Fruit fly (Drosophila melanogaster) whole organism, embryonic: ENCODE data around the gene CG7272.

Experiments used
- Antp ChIP-seq: fragments of 200-800 bp; sonication (Bioruptor generic); optimal IDR thresholded peaks from 3 replicates; lab custom pipeline; 2016; ENCODE audit warnings: missing biosample characterization, missing genetic modification characterization
- Bgb ChIP-seq: fragments of 200-800 bp; sonication (Bioruptor generic); IDR thresholded peaks from 2 replicates; pipeline ENCODE4 v1.3.6; 2022; ENCODE audit warnings: missing biosample characterization, missing genetic modification characterization; ENCODE audit not compliant: partially characterized antibody
- CG12155 ChIP-seq: fragments of 200-800 bp; sonication (Bioruptor generic); optimal IDR thresholded peaks from 3 replicates; lab custom pipeline; 2016; ENCODE audit warnings: missing biosample characterization, missing genetic modification characterization
- CG13775 ChIP-seq: fragments of 200-800 bp; sonication (Bioruptor generic); optimal IDR thresholded peaks from 3 replicates; lab custom pipeline; 2017; ENCODE audit warnings: missing biosample characterization, mild to moderate bottlenecking, missing genetic modification characterization
- CG15011 ChIP-seq: fragments of 200-800 bp; sonication (Bioruptor generic); optimal IDR thresholded peaks from 3 replicates; lab custom pipeline; 2018; ENCODE audit warnings: missing biosample characterization, mild to moderate bottlenecking, missing genetic modification characterization
- CG15269 ChIP-seq: fragments of 200-800 bp; sonication (Bioruptor generic); optimal IDR thresholded peaks from 2 replicates; lab custom pipeline; 2018; ENCODE audit warnings: missing biosample characterization, mild to moderate bottlenecking, missing genetic modification characterization, moderate library complexity
- CG1529 ChIP-seq: fragments of 200-800 bp; sonication (Bioruptor generic); optimal IDR thresholded peaks from 3 replicates; lab custom pipeline; 2018; ENCODE audit warnings: missing biosample characterization, missing genetic modification characterization
- CG15514 ChIP-seq: fragments of 200-800 bp; sonication (Bioruptor generic); optimal IDR thresholded peaks from 3 replicates; lab custom pipeline; 2017; ENCODE audit warnings: missing biosample characterization, missing genetic modification characterization, mild to moderate bottlenecking, moderate library complexity, missing genetic modification reagents
- CG3065 ChIP-seq: fragments of 200-800 bp; sonication (Bioruptor generic); optimal IDR thresholded peaks from 2 replicates; lab custom pipeline; 2016; ENCODE audit warnings: missing biosample characterization, missing genetic modification characterization
- CG31224 ChIP-seq: fragments of 200-800 bp; sonication (Bioruptor generic); IDR thresholded peaks from 2 replicates; pipeline ENCODE4 v1.3.6; 2022; ENCODE audit warnings: missing biosample characterization, missing genetic modification characterization
- CG34376 ChIP-seq: fragments of 200-800 bp; sonication (Bioruptor generic); optimal IDR thresholded peaks from 2 replicates; lab custom pipeline; 2018; ENCODE audit warnings: missing biosample characterization, mild to moderate bottlenecking, missing genetic modification characterization
- CG4360 ChIP-seq: fragments of 200-800 bp; sonication (Bioruptor generic); IDR thresholded peaks from 2 replicates; pipeline ENCODE4 v1.3.6; 2022; ENCODE audit warnings: missing biosample characterization, missing genetic modification characterization
- CG4707 ChIP-seq: fragments of 200-800 bp; sonication (Bioruptor generic); optimal IDR thresholded peaks from 2 replicates; lab custom pipeline; 2018; ENCODE audit warnings: missing biosample characterization, mild to moderate bottlenecking, missing genetic modification characterization, moderate library complexity
- CG4820 ChIP-seq: fragments of 200-800 bp; sonication (Bioruptor generic); optimal IDR thresholded peaks from 3 replicates; lab custom pipeline; 2016; ENCODE audit warnings: missing biosample characterization, missing genetic modification characterization
- CG6272 ChIP-seq: fragments of 200-800 bp; sonication (Bioruptor generic); IDR thresholded peaks from 2 replicates; pipeline ENCODE4 v1.3.6; 2022; ENCODE audit warnings: missing biosample characterization, missing genetic modification characterization
- CG8924 ChIP-seq: fragments of 200-800 bp; optimal IDR thresholded peaks from 3 replicates; lab custom pipeline; 2019; ENCODE audit warnings: missing biosample characterization, mild to moderate bottlenecking, missing genetic modification characterization, moderate library complexity
- CG9437 ChIP-seq: fragments of 200-800 bp; sonication (Bioruptor generic); optimal IDR thresholded peaks from 2 replicates; lab custom pipeline; 2018; ENCODE audit warnings: missing biosample characterization, mild to moderate bottlenecking, missing genetic modification characterization
- CoRest ChIP-seq: fragments of 200-800 bp; sonication (Bioruptor generic); optimal IDR thresholded peaks from 3 replicates; lab custom pipeline; 2018; ENCODE audit warnings: missing biosample characterization, mild to moderate bottlenecking, missing genetic modification characterization, moderate library complexity
- Deaf1 ChIP-seq: fragments of 200-800 bp; optimal IDR thresholded peaks from 3 replicates; lab custom pipeline; 2019; ENCODE audit warnings: missing biosample characterization, mild to moderate bottlenecking, missing genetic modification characterization, moderate library complexity
- Dip3 ChIP-seq: fragments of 200-800 bp; sonication (Bioruptor generic); optimal IDR thresholded peaks from 3 replicates; lab custom pipeline; 2016; ENCODE audit warnings: missing biosample characterization, missing genetic modification characterization
- E2f1 ChIP-seq: fragments of 200-800 bp; sonication (Bioruptor generic); IDR thresholded peaks from 2 replicates; pipeline ENCODE4 v1.3.6; 2022; ENCODE audit warnings: missing biosample characterization, missing genetic modification characterization
- Eip74EF ChIP-seq, 2 experiments: fragments of 200-800 bp in 1 of 2; fragments of >200 bp in 1 of 2; sonication (Bioruptor generic) in 1 of 2; optimal IDR thresholded peaks; 2 replicates each; lab custom pipeline; 2017 to 2019; ENCODE audit warnings: missing biosample characterization in 2 of 2, missing genetic modification characterization in 2 of 2, mild to moderate bottlenecking in 1 of 2, moderate library complexity in 1 of 2
- Fer3 ChIP-seq: fragments of 200-800 bp; sonication (Bioruptor generic); optimal IDR thresholded peaks from 2 replicates; lab custom pipeline; 2018; ENCODE audit warnings: missing biosample characterization, mild to moderate bottlenecking, missing genetic modification characterization, moderate library complexity
- Gug ChIP-seq: fragments of 200-800 bp; sonication (Bioruptor generic); IDR thresholded peaks from 4 replicates; pipeline ENCODE4 v1.3.6; 2022; ENCODE audit warnings: missing biosample characterization, missing genetic modification characterization
- HLH4C ChIP-seq: fragments of 200-800 bp; sonication (Bioruptor generic); IDR thresholded peaks from 3 replicates; pipeline ENCODE4 v1.3.6; 2022; ENCODE audit warnings: missing biosample characterization, missing genetic modification characterization; ENCODE audit not compliant: partially characterized antibody
- Hey ChIP-seq: fragments of 200-800 bp; sonication (Bioruptor generic); optimal IDR thresholded peaks from 3 replicates; lab custom pipeline; 2018; ENCODE audit warnings: missing biosample characterization, mild to moderate bottlenecking, missing genetic modification characterization
- Hr39 ChIP-seq: fragments of >200 bp; optimal IDR thresholded peaks from 2 replicates; lab custom pipeline; 2017
- Med ChIP-seq: fragments of 200-800 bp; sonication (Bioruptor generic); peaks from one replicate; lab custom pipeline; 2016; ENCODE audit warnings: missing biosample characterization, missing genetic modification characterization, mild to moderate bottlenecking, inconsistent platforms, moderate library complexity
- Six4 ChIP-seq: fragments of 200-800 bp; sonication (Bioruptor generic); optimal IDR thresholded peaks from 2 replicates; lab custom pipeline; 2016; ENCODE audit warnings: missing biosample characterization, missing genetic modification characterization
- Ssrp ChIP-seq: fragments of 200-800 bp; sonication (Bioruptor generic); optimal IDR thresholded peaks from 2 replicates; lab custom pipeline; 2018; ENCODE audit warnings: missing biosample characterization, mild to moderate bottlenecking, missing genetic modification characterization, moderate library complexity
- Taf1 ChIP-seq: fragments of 200-800 bp; sonication (Bioruptor generic); IDR thresholded peaks from 2 replicates; pipeline ENCODE4 v1.3.6; 2022; ENCODE audit warnings: missing biosample characterization, missing genetic modification characterization
- Xrp1 ChIP-seq: fragments of 200-800 bp; sonication (Bioruptor generic); IDR thresholded peaks from 2 replicates; pipeline ENCODE4 v1.3.6; 2022; ENCODE audit warnings: missing biosample characterization, missing genetic modification characterization
- bigmax ChIP-seq: fragments of 200-800 bp; sonication (Bioruptor generic); optimal IDR thresholded peaks from 2 replicates; lab custom pipeline; 2018; ENCODE audit warnings: missing biosample characterization, mild to moderate bottlenecking, missing genetic modification characterization
- chinmo ChIP-seq: fragments of 200-800 bp; sonication (Bioruptor generic); IDR thresholded peaks from 4 replicates; pipeline ENCODE4 v1.3.6; 2022; ENCODE audit warnings: missing biosample characterization, missing genetic modification characterization; ENCODE audit not compliant: partially characterized antibody
- dysf ChIP-seq: fragments of 200-800 bp; sonication (Bioruptor generic); IDR thresholded peaks from 3 replicates; pipeline ENCODE4 v1.3.6; 2022; ENCODE audit warnings: missing biosample characterization, missing genetic modification characterization
- ftz-f1 ChIP-seq: fragments of 200-800 bp; sonication (Bioruptor generic); optimal IDR thresholded peaks from 2 replicates; lab custom pipeline; 2016; ENCODE audit warnings: missing biosample characterization, missing genetic modification characterization
- gcm2 ChIP-seq: fragments of 200-800 bp; sonication (Bioruptor generic); optimal IDR thresholded peaks from 2 replicates; lab custom pipeline; 2016; ENCODE audit warnings: missing biosample characterization, missing genetic modification characterization
- grn ChIP-seq: fragments of 200-800 bp; sonication (Bioruptor generic); optimal IDR thresholded peaks from 3 replicates; lab custom pipeline; 2017; ENCODE audit warnings: missing biosample characterization, missing genetic modification characterization
- gro ChIP-seq: fragments of 200-800 bp; sonication (Bioruptor generic); optimal IDR thresholded peaks from 2 replicates; lab custom pipeline; 2016; ENCODE audit warnings: missing biosample characterization, missing genetic modification characterization
- gt ChIP-seq: fragments of 200-800 bp; sonication (Bioruptor generic); IDR thresholded peaks from 2 replicates; pipeline ENCODE4 v1.3.6; 2022; ENCODE audit warnings: missing biosample characterization, missing genetic modification characterization
- inv ChIP-seq: fragments of 200-800 bp; sonication (Bioruptor generic); IDR thresholded peaks from 2 replicates; pipeline ENCODE4 v1.3.6; 2022; ENCODE audit warnings: missing biosample characterization, missing genetic modification characterization; ENCODE audit not compliant: partially characterized antibody
- jing ChIP-seq: fragments of 200-800 bp; sonication (Bioruptor generic); optimal IDR thresholded peaks from 2 replicates; lab custom pipeline; 2018; ENCODE audit warnings: missing biosample characterization, mild to moderate bottlenecking, missing genetic modification characterization
- nmo ChIP-seq: fragments of 200-800 bp; sonication (Bioruptor generic); optimal IDR thresholded peaks from 2 replicates; lab custom pipeline; 2018; ENCODE audit warnings: missing biosample characterization, mild to moderate bottlenecking, missing genetic modification characterization, moderate library complexity
- nom ChIP-seq: fragments of 200-800 bp; sonication (Bioruptor generic); optimal IDR thresholded peaks from 2 replicates; lab custom pipeline; 2017; ENCODE audit warnings: missing biosample characterization, missing genetic modification characterization, mild to moderate bottlenecking, moderate library complexity, missing genetic modification reagents
- onecut ChIP-seq: fragments of 200-800 bp; sonication (Bioruptor generic); IDR thresholded peaks from 2 replicates; pipeline ENCODE4 v1.3.6; 2022; ENCODE audit warnings: missing biosample characterization, missing genetic modification characterization
- org-1 ChIP-seq: fragments of 200-800 bp; sonication (Bioruptor generic); optimal IDR thresholded peaks from 2 replicates; lab custom pipeline; 2017; ENCODE audit warnings: missing biosample characterization, missing genetic modification characterization
- rib ChIP-seq: fragments of 200-800 bp; sonication (Bioruptor generic); IDR thresholded peaks from 2 replicates; pipeline ENCODE4 v1.3.6; 2022; ENCODE audit warnings: missing biosample characterization, missing genetic modification characterization
- sens ChIP-seq: fragments of 200-800 bp; sonication (Bioruptor generic); peaks from one replicate; lab custom pipeline; 2016; ENCODE audit warnings: missing biosample characterization, missing genetic modification characterization
- sr ChIP-seq: fragments of 200-800 bp; sonication (Bioruptor generic); IDR thresholded peaks from 3 replicates; pipeline ENCODE4 v1.3.6; 2022; ENCODE audit warnings: missing biosample characterization, missing genetic modification characterization
- stc ChIP-seq: fragments of 200-800 bp; sonication (Bioruptor generic); IDR thresholded peaks from 2 replicates; pipeline ENCODE4 v1.3.6; 2022; ENCODE audit warnings: missing biosample characterization, missing genetic modification characterization
- sug ChIP-seq: fragments of 200-800 bp; optimal IDR thresholded peaks from 2 replicates; lab custom pipeline; 2019; ENCODE audit warnings: missing biosample characterization, mild to moderate bottlenecking, missing genetic modification characterization, moderate library complexity
- yki ChIP-seq: fragments of >200 bp; optimal IDR thresholded peaks from 3 replicates; lab custom pipeline; 2018
- zfh2 ChIP-seq: fragments of 200-800 bp; sonication (Bioruptor generic); optimal IDR thresholded peaks from 2 replicates; lab custom pipeline; 2016; ENCODE audit warnings: missing biosample characterization, missing genetic modification characterization

CG7272 gene

dm6 chr3L:15502256-15502655 lies 1.5 kb downstream of the CG7272 start:
- peak; percentile 73 for TF ChIP-seq sens
- TF ChIP-seq HLH4C (GFP tag; lab: Robert Waterston, UW): no peak
- TF ChIP-seq CG3065 (GFP tag; lab: Kevin White, UChicago): no peak
- no peak for TF ChIP-seq jing (GFP tag; lab: Kevin White, UChicago)
- TF ChIP-seq grn (GFP tag; lab: Kevin White, UChicago): peak; percentile 82
- TF ChIP-seq Fer3 (tag; lab: Kevin White, UChicago): no peak
- no peak for TF ChIP-seq nmo (GFP tag; lab: Kevin White, UChicago)
- TF ChIP-seq onecut: no peak
- TF ChIP-seq CG15011: no peak
- TF ChIP-seq CG31224: no peak
- TF ChIP-seq yki (lab: Kevin White, UChicago): no peak
- no peak for TF ChIP-seq Ssrp (tag; lab: Kevin White, UChicago)
- TF ChIP-seq Six4: no peak
- TF ChIP-seq dysf: no peak
- TF ChIP-seq Med: peak; percentile 15
- no peak for TF ChIP-seq nom
- TF ChIP-seq CG15269 (tag; lab: Kevin White, UChicago): no peak
- no peak for TF ChIP-seq Xrp1 (GFP tag; lab: Robert Waterston, UW)
- TF ChIP-seq CG13775 (GFP tag; lab: Kevin White, UChicago): no peak
- no peak for TF ChIP-seq Gug (GFP tag; lab: Robert Waterston, UW)
- peak; percentile 53 for TF ChIP-seq CG34376 (GFP tag; lab: Kevin White, UChicago)
- no peak for TF ChIP-seq E2f1 (GFP tag; lab: Robert Waterston, UW)
- no peak for TF ChIP-seq inv (GFP tag; lab: Robert Waterston, UW)
- TF ChIP-seq CG1529 (GFP tag; lab: Kevin White, UChicago): no peak
- TF ChIP-seq zfh2 (GFP tag; lab: Kevin White, UChicago): no peak
- peak; percentile 43 for TF ChIP-seq ftz-f1 (GFP tag; lab: Kevin White, UChicago)
- TF ChIP-seq Antp: no peak
- no peak for TF ChIP-seq CG6272 (GFP tag; lab: Robert Waterston, UW)
- no peak for TF ChIP-seq chinmo (GFP tag; lab: Robert Waterston, UW)
- no peak for TF ChIP-seq CG9437 (GFP tag; lab: Kevin White, UChicago)
- TF ChIP-seq Eip74EF (GFP tag; optimal IDR thresholded peaks at IDR 0.05; lab: Kevin White, UChicago): no peak
- TF ChIP-seq Taf1 (GFP tag; lab: Robert Waterston, UW): no peak
- no peak for TF ChIP-seq stc (GFP tag; lab: Robert Waterston, UW)
- no peak for TF ChIP-seq Deaf1 (tag; lab: Kevin White, UChicago)
- TF ChIP-seq gcm2: no peak
- 0 out of 2 replicates have a peak, but pooled peaks have one; percentile 25 for TF ChIP-seq rib
- no peak for TF ChIP-seq CG4360 (GFP tag; lab: Robert Waterston, UW)
- no peak for TF ChIP-seq Hr39 (lab: Kevin White, UChicago)
- peak; percentile 26 for TF ChIP-seq sug (tag; lab: Kevin White, UChicago)
- TF ChIP-seq Dip3 (GFP tag; lab: Kevin White, UChicago): no peak
- no peak for TF ChIP-seq sr (GFP tag; lab: Robert Waterston, UW)
- TF ChIP-seq gro (GFP tag; lab: Kevin White, UChicago): no peak
- TF ChIP-seq CG15514 (GFP tag; lab: Kevin White, UChicago): peak; percentile 87
- no peak for TF ChIP-seq CoRest (tag; lab: Kevin White, UChicago)
- no peak for TF ChIP-seq CG12155 (GFP tag; lab: Kevin White, UChicago)
- no peak for TF ChIP-seq CG8924 (tag; lab: Kevin White, UChicago)
- TF ChIP-seq org-1 (GFP tag; lab: Kevin White, UChicago): no peak
- TF ChIP-seq bigmax (GFP tag; lab: Kevin White, UChicago): no peak
- no peak for TF ChIP-seq Hey
- TF ChIP-seq Bgb: no peak
- TF ChIP-seq CG4707 (GFP tag; lab: Kevin White, UChicago): no peak
- TF ChIP-seq CG4820 (GFP tag; lab: Kevin White, UChicago): no peak
- TF ChIP-seq gt (GFP tag; lab: Robert Waterston, UW): no peak
